Fruit fly (Drosophila melanogaster): ENCODE results near the gene Larp4B.

Larp4B gene

DNA sequence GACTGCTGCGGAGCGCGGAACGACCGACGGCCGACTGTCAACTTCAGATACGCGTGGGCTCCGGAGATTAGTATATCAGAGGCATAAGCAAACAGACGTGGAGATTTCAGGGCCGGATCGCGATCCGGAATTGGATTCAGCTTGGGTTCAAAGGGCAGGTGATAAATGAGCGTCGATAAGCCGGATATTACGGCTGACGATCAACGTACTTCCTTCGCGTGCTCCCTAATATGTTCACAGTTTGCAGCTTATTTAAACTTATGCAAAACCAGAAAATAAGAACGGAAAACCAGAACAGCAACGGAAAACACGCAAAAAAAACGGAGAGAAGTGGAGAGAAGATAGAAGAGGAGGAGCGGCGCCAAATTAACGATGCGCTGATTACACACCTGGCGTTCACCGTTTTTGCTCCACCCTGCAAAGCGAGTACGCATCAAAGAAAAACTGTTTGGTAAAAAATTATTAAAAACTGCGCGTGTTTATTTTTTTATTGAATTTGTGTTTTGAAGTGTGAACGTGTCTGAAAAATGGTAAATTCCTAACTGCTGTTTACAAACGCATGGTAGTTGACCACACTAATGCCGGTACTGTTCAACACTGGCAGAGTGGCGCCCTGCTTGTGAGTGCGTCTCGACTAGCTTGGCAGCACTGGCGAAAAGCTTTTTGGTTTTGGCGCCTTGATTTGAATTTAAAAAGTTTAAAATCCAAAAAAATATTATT is 14.6 kb downstream of the Larp4B start, which contains the start of gene CG17746 (continued):
- TF ChIP-seq lab (GFP tag; optimal IDR thresholded peaks at IDR 0.05) (peak; percentile 40), CG11247 (GFP tag; IDR thresholded peaks at IDR 0.05) (no peak), B-H1 (GFP tag; IDR thresholded peaks at IDR 0.05) (no peak), rib (GFP tag; IDR thresholded peaks at IDR 0.05) (no peak), lov (optimal IDR thresholded peaks at IDR 0.05) (no peak), lov (GFP tag; IDR thresholded peaks at IDR 0.05) (no peak), CG9215 (GFP tag; IDR thresholded peaks at IDR 0.05) (no peak), ttk (GFP tag; IDR thresholded peaks at IDR 0.05) (no peak), CG9932 (GFP tag; IDR thresholded peaks at IDR 0.05) (peak; percentile 74), jigr1 (GFP tag; IDR thresholded peaks at IDR 0.05) (no peak), NC2β (GFP tag; optimal IDR thresholded peaks at IDR 0.05) (peak; percentile 28), CG7556 (GFP tag; optimal IDR thresholded peaks at IDR 0.05) (no peak), CG3407 (GFP tag; optimal IDR thresholded peaks at IDR 0.05) (no peak), Dip2 (GFP tag; IDR thresholded peaks at IDR 0.05) (no peak), wek (GFP tag; optimal IDR thresholded peaks at IDR 0.05) (no peak), CG14050 (GFP tag; IDR thresholded peaks at IDR 0.05) (no peak), Hmx (GFP tag; optimal IDR thresholded peaks at IDR 0.05) (no peak), otp (GFP tag; IDR thresholded peaks at IDR 0.05) (no peak), CoRest (tag; optimal IDR thresholded peaks at IDR 0.05) (peak; percentile 60), nau (GFP tag; optimal IDR thresholded peaks at IDR 0.05) (no peak)

DNA sequence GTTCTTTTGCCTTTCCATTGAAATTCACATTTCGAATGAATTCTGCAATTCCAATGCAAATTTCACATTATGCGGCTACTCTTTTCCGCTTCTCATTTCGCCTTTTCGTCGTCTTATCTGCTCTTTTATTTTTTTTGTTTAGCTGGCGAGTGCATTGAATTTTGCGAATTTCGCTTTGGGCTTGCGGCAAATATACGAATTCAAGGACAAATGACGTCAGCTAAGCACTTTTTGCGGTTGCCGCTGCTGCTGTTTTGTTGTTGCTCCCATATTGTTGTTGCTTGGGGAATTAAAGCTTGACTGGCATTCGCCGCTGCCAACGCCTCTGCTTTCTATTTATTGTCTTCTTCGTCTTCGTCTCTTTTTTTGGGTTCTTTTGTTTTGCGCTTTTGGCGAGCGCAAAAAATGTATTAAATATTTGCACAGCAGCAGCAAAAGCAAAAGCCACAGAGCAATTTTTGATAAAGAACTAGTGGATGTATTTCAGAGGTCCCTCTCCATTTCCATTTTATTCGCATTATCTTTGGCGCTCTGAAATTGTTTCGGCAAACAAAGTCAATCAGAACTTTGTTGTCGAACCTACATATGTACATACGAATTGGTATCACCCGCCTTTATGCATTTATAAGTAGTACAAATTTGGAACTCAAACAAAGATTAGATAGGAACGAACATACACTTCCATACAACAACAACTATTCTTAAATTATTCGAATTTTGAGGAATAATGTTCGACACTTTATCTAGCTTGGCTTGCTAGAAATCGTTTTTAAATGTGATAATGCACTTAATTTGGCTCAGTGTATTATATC is 15.4 kb downstream of the Larp4B start:
- TF ChIP-seq p53 (GFP tag; optimal IDR thresholded peaks at IDR 0.05): no peak
- TF ChIP-seq CG13123 (GFP tag; optimal IDR thresholded peaks at IDR 0.05): no peak
- peak; percentile 44 for TF ChIP-seq lbe (GFP tag; optimal IDR thresholded peaks at IDR 0.05)
- TF ChIP-seq ase (GFP tag; IDR thresholded peaks at IDR 0.05): no peak
- TF ChIP-seq gem (tag; optimal IDR thresholded peaks at IDR 0.05): peak; percentile 13
- peak; percentile 20 for TF ChIP-seq CG12769 (tag; optimal IDR thresholded peaks at IDR 0.05)
- TF ChIP-seq klu (GFP tag; IDR thresholded peaks at IDR 0.05): no peak
- peak; percentile 14 for TF ChIP-seq dmrt11E (tag; optimal IDR thresholded peaks at IDR 0.05)
- TF ChIP-seq sug (tag; optimal IDR thresholded peaks at IDR 0.05): peak; percentile 29
- no peak for TF ChIP-seq Dbx (GFP tag; IDR thresholded peaks at IDR 0.05)
- peak; percentile 40 for TF ChIP-seq CG10431 (GFP tag; optimal IDR thresholded peaks at IDR 0.05)
- TF ChIP-seq Abd-B (GFP tag; optimal IDR thresholded peaks at IDR 0.05): no peak
- TF ChIP-seq CG3838 (GFP tag; optimal IDR thresholded peaks at IDR 0.05): no peak
- no peak for TF ChIP-seq Dip2 (GFP tag; IDR thresholded peaks at IDR 0.05)
- peak; percentile 29; the same call in 1 of the 3 replicates for TF ChIP-seq row (GFP tag; IDR thresholded peaks at IDR 0.05)
- TF ChIP-seq CG4360 (GFP tag; IDR thresholded peaks at IDR 0.05): 0 out of 2 replicates have a peak, but pooled peaks have one; percentile 29
- no peak for TF ChIP-seq en (GFP tag; optimal IDR thresholded peaks at IDR 0.05)
- peak; percentile 24 for TF ChIP-seq grau (tag; optimal IDR thresholded peaks at IDR 0.05)
- no peak for TF ChIP-seq pho (GFP tag; optimal IDR thresholded peaks at IDR 0.05)
- peak; percentile 13 for TF ChIP-seq hkb (optimal IDR thresholded peaks at IDR 0.05)
- TF ChIP-seq hkb (GFP tag; IDR thresholded peaks at IDR 0.05): no peak
- peak; percentile 2 for TF ChIP-seq CG12391 (tag; optimal IDR thresholded peaks at IDR 0.05)
- TF ChIP-seq lola (GFP tag; optimal IDR thresholded peaks at IDR 0.05): no peak
- TF ChIP-seq hbn (GFP tag; IDR thresholded peaks at IDR 0.05; ENCODE audit: partially characterized antibody): 0 out of 2 replicates have a peak, but pooled peaks have one; percentile 2
- no peak for TF ChIP-seq CG13287 (GFP tag; IDR thresholded peaks at IDR 0.05; ENCODE audit: partially characterized antibody)
- peak; percentile 34 for TF ChIP-seq PHDP (tag; optimal IDR thresholded peaks at IDR 0.05)
- TF ChIP-seq CG6813 (GFP tag; optimal IDR thresholded peaks at IDR 0.05): peak; percentile 12
- peak; percentile 13; the same call in 1 of the 2 replicates for TF ChIP-seq stc (GFP tag; IDR thresholded peaks at IDR 0.05)
- TF ChIP-seq CG9215 (GFP tag; IDR thresholded peaks at IDR 0.05): no peak
- TF ChIP-seq aop (GFP tag; IDR thresholded peaks at IDR 0.05): no peak

All from whole organism, embryonic.